Fruit fly (Drosophila melanogaster): ENCODE data around the gene GckIII.

The GckIII gene

DNA sequence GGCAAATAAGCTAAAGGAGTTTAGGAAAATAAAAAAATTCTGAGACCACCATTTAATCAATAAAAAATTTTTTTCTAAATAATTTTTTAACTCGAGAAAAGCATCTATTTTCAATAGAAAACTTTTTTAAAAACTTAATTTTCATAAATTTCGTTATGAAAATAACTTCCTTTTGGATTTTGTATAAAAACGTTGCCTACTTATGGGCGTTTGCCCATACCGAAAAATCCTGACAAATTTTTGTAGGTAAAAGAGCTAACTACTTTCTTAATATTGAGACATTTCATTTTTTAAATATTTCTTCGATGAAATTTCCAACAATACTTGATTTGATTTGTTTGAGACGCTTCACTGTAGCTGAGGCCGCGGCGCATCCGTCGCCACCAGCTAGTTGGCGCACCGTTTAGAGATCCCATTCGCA lies 25.1 kb upstream of the GckIII start (continued):
- TF ChIP-seq dan (GFP tag; IDR thresholded peaks at IDR 0.05) (no peak), CG17912 (GFP tag; optimal IDR thresholded peaks at IDR 0.05) (no peak), z (GFP tag; IDR thresholded peaks at IDR 0.05) (no peak), Side (GFP tag; optimal IDR thresholded peaks at IDR 0.05) (no peak), CG3838 (GFP tag; optimal IDR thresholded peaks at IDR 0.05) (no peak), CG13123 (GFP tag; optimal IDR thresholded peaks at IDR 0.05) (no peak), Sox102F (GFP tag; optimal IDR thresholded peaks at IDR 0.05) (peak; percentile 69), CG17359 (tag; optimal IDR thresholded peaks at IDR 0.05) (peak; percentile 61), CG15479 (GFP tag; optimal IDR thresholded peaks at IDR 0.05) (no peak), CG17328 (GFP tag; IDR thresholded peaks at IDR 0.05) (peak; percentile 21; the same call in 1 of the 2 replicates), CG10431 (GFP tag; optimal IDR thresholded peaks at IDR 0.05) (peak; percentile 22), Xbp1 (GFP tag; optimal IDR thresholded peaks at IDR 0.05) (peak; percentile 53), zfh1 (GFP tag; IDR thresholded peaks at IDR 0.05) (peak; percentile 42; the same call in 1 of the 3 replicates), wdn (GFP tag; IDR thresholded peaks at IDR 0.05) (no peak), bigmax (GFP tag; optimal IDR thresholded peaks at IDR 0.05) (no peak), gcm (GFP tag; optimal IDR thresholded peaks at IDR 0.05) (peak; percentile 7), Sry-δ (GFP tag; optimal IDR thresholded peaks at IDR 0.05) (no peak), gce (GFP tag; IDR thresholded peaks at IDR 0.05) (no peak), CG7372 (GFP tag; IDR thresholded peaks at IDR 0.05) (no peak), CG1647 (GFP tag; optimal IDR thresholded peaks at IDR 0.05) (no peak), dmrt99B (tag; optimal IDR thresholded peaks at IDR 0.05) (peak; percentile 66), al (GFP tag; IDR thresholded peaks at IDR 0.05) (no peak), trh (GFP tag; optimal IDR thresholded peaks at IDR 0.05) (no peak), org-1 (GFP tag; optimal IDR thresholded peaks at IDR 0.05) (peak; percentile 41), CG13894 (tag; optimal IDR thresholded peaks at IDR 0.05) (no peak), CG7928 (GFP tag; optimal IDR thresholded peaks at IDR 0.05) (no peak), CG12391 (tag; optimal IDR thresholded peaks at IDR 0.05) (peak; percentile 62), jumu (GFP tag; optimal IDR thresholded peaks at IDR 0.05) (peak; percentile 17), CG7987 (GFP tag; optimal IDR thresholded peaks at IDR 0.05) (no peak), sc (optimal IDR thresholded peaks at IDR 0.05) (no peak), sc (GFP tag; optimal IDR thresholded peaks at IDR 0.05) (peak; percentile 45), CG6254 (GFP tag; optimal IDR thresholded peaks at IDR 0.05) (peak; percentile 21), lbe (GFP tag; optimal IDR thresholded peaks at IDR 0.05) (no peak), sim (GFP tag; IDR thresholded peaks at IDR 0.05) (no peak), grn (GFP tag; optimal IDR thresholded peaks at IDR 0.05) (no peak), ro (GFP tag; IDR thresholded peaks at IDR 0.05) (no peak), Lhr (GFP tag; optimal IDR thresholded peaks at IDR 0.05) (no peak), pros (GFP tag; optimal IDR thresholded peaks at IDR 0.05) (no peak), Hr3 (GFP tag; optimal IDR thresholded peaks at IDR 0.05) (peak; percentile 41), D (optimal IDR thresholded peaks at IDR 0.05) (no peak), D (GFP tag; optimal IDR thresholded peaks at IDR 0.05) (peak; percentile 44), CG12942 (GFP tag; optimal IDR thresholded peaks at IDR 0.05) (peak; percentile 30), zf30C (GFP tag; optimal IDR thresholded peaks at IDR 0.05) (no peak), CG5953 (GFP tag; IDR thresholded peaks at IDR 0.05) (no peak), CG2199 (GFP tag; IDR thresholded peaks at IDR 0.05) (no peak), sug (tag; optimal IDR thresholded peaks at IDR 0.05) (no peak), Sox100B (GFP tag; optimal IDR thresholded peaks at IDR 0.05) (peak; percentile 78), NK7.1 (GFP tag; optimal IDR thresholded peaks at IDR 0.05) (no peak), Camta (GFP tag; optimal IDR thresholded peaks at IDR 0.05) (no peak), CG12071 (GFP tag; optimal IDR thresholded peaks at IDR 0.05) (no peak), pfk (GFP tag; optimal IDR thresholded peaks at IDR 0.05) (no peak), wek (GFP tag; optimal IDR thresholded peaks at IDR 0.05) (no peak)
